Fruit fly (Drosophila melanogaster): ENCODE results near the gene rump.

rump gene

dm6 chr3R:9527907-9528842 is 18.1 kb upstream of the rump start (continued):
- peak; percentile 87 for TF ChIP-seq CG32772 (GFP tag; IDR thresholded peaks at IDR 0.05)
- no peak for TF ChIP-seq Tbp (GFP tag; optimal IDR thresholded peaks at IDR 0.05)
- TF ChIP-seq phol (tag; optimal IDR thresholded peaks at IDR 0.05): peak; percentile 75
- peak; percentile 66 for TF ChIP-seq Hey (tag; optimal IDR thresholded peaks at IDR 0.05)
- TF ChIP-seq CG14710 (tag; optimal IDR thresholded peaks at IDR 0.05): peak; percentile 35
- TF ChIP-seq gro (GFP tag; optimal IDR thresholded peaks at IDR 0.05): peak; percentile 98
- peak; percentile 84; the same call in 2 of the 3 replicates for TF ChIP-seq C15 (GFP tag; IDR thresholded peaks at IDR 0.05)
- peak; percentile 90 for TF ChIP-seq CG14014 (GFP tag; IDR thresholded peaks at IDR 0.05)
- peak; percentile 72 for TF ChIP-seq CG16863 (GFP tag; optimal IDR thresholded peaks at IDR 0.05)
- TF ChIP-seq CG9437 (GFP tag; optimal IDR thresholded peaks at IDR 0.05): peak; percentile 61
- peak; percentile 21 for TF ChIP-seq pfk (GFP tag; optimal IDR thresholded peaks at IDR 0.05)
- TF ChIP-seq Opbp (GFP tag; IDR thresholded peaks at IDR 0.05; ENCODE audit: partially characterized antibody): no peak
- TF ChIP-seq ro (GFP tag; IDR thresholded peaks at IDR 0.05): peak; percentile 58
- TF ChIP-seq jing (GFP tag; optimal IDR thresholded peaks at IDR 0.05): no peak
- TF ChIP-seq Fer3 (tag; optimal IDR thresholded peaks at IDR 0.05): peak; percentile 95
- no peak for TF ChIP-seq Sin3A (optimal IDR thresholded peaks at IDR 0.05)
- TF ChIP-seq CG14860 (GFP tag; IDR thresholded peaks at IDR 0.05; ENCODE audit: partially characterized antibody): no peak
- peak; percentile 73 for TF ChIP-seq CG12942 (GFP tag; optimal IDR thresholded peaks at IDR 0.05)
- TF ChIP-seq sens (GFP tag): peak; percentile 95
- peak; percentile 52 for TF ChIP-seq CG5180 (GFP tag; optimal IDR thresholded peaks at IDR 0.05)
- peak; percentile 74 for TF ChIP-seq Mad (GFP tag; optimal IDR thresholded peaks at IDR 0.05)
- peak; percentile 87; the same call in 2 of the 3 replicates for TF ChIP-seq so (GFP tag; IDR thresholded peaks at IDR 0.05)
- no peak for TF ChIP-seq prd (optimal IDR thresholded peaks at IDR 0.05)
- TF ChIP-seq prd (GFP tag; IDR thresholded peaks at IDR 0.05): peak; percentile 92
- peak; percentile 90 for TF ChIP-seq CG9727 (GFP tag; optimal IDR thresholded peaks at IDR 0.05)
- no peak for TF ChIP-seq insv (GFP tag; optimal IDR thresholded peaks at IDR 0.05)
- TF ChIP-seq sug (tag; optimal IDR thresholded peaks at IDR 0.05): peak; percentile 78
- TF ChIP-seq Neu2 (GFP tag; optimal IDR thresholded peaks at IDR 0.05; ENCODE audit: borderline replicate concordance): peak; percentile 61
- no peak for TF ChIP-seq amos (GFP tag; IDR thresholded peaks at IDR 0.05; ENCODE audit: partially characterized antibody)
- peak; percentile 66 for TF ChIP-seq Deaf1 (tag; optimal IDR thresholded peaks at IDR 0.05)
- TF ChIP-seq onecut (GFP tag; IDR thresholded peaks at IDR 0.05): peak; percentile 78
- TF ChIP-seq zen2 (GFP tag; IDR thresholded peaks at IDR 0.05; ENCODE audit: partially characterized antibody): no peak
- peak; percentile 4 for TF ChIP-seq CG15073 (GFP tag; optimal IDR thresholded peaks at IDR 0.05)
- TF ChIP-seq CG11398 (GFP tag; optimal IDR thresholded peaks at IDR 0.05): peak; percentile 67
- TF ChIP-seq CG18619 (GFP tag; optimal IDR thresholded peaks at IDR 0.05): peak; percentile 67
- TF ChIP-seq Elba2 (GFP tag; optimal IDR thresholded peaks at IDR 0.05): no peak
- TF ChIP-seq TFAM (GFP tag; optimal IDR thresholded peaks at IDR 0.05): peak; percentile 37
- TF ChIP-seq cg (GFP tag; optimal IDR thresholded peaks at IDR 0.05): peak; percentile 5
- no peak for TF ChIP-seq sna (GFP tag; IDR thresholded peaks at IDR 0.05; ENCODE audit: partially characterized antibody)
- peak; percentile 90 for TF ChIP-seq CG6175 (GFP tag; IDR thresholded peaks at IDR 0.05)
- peak; percentile 7 for TF ChIP-seq CG12236 (GFP tag; optimal IDR thresholded peaks at IDR 0.05)
- no peak for TF ChIP-seq CG9797 (GFP tag; optimal IDR thresholded peaks at IDR 0.05)
- TF ChIP-seq Stat92E (GFP tag; optimal IDR thresholded peaks at IDR 0.05): no peak
- peak; percentile 87 for TF ChIP-seq D19B (GFP tag; optimal IDR thresholded peaks at IDR 0.05)
- TF ChIP-seq wor (GFP tag; IDR thresholded peaks at IDR 0.05): peak; percentile 48; the same call in 1 of the 2 replicates
- peak; percentile 88 for TF ChIP-seq CG6689 (GFP tag; IDR thresholded peaks at IDR 0.05)
- TF ChIP-seq dan (GFP tag; IDR thresholded peaks at IDR 0.05): no peak
- peak; percentile 21 for TF ChIP-seq NC2α (GFP tag; optimal IDR thresholded peaks at IDR 0.05)
- peak; percentile 92 for TF ChIP-seq al (GFP tag; IDR thresholded peaks at IDR 0.05)
